Worm (Caenorhabditis elegans): ENCODE results near the gene C33D9.3.

- no peak for TF ChIP-seq aly-2 (tag; optimal IDR thresholded peaks at IDR 0.05)
- no peak for TF ChIP-seq mdl-1 (tag; optimal IDR thresholded peaks at IDR 0.05)
- no peak for TF ChIP-seq snpc-4 (tag; optimal IDR thresholded peaks at IDR 0.05)
- TF ChIP-seq ceh-82 (tag; optimal IDR thresholded peaks at IDR 0.05): no peak
- TF ChIP-seq nhr-77 (tag; optimal IDR thresholded peaks at IDR 0.05): no peak
- TF ChIP-seq mep-1 (tag; optimal IDR thresholded peaks at IDR 0.05): no peak
- TF ChIP-seq lin-15B (tag; optimal IDR thresholded peaks at IDR 0.05): no peak
- no peak for TF ChIP-seq ceh-62 (tag; optimal IDR thresholded peaks at IDR 0.05)
- TF ChIP-seq daf-12 (tag; optimal IDR thresholded peaks at IDR 0.05): no peak
- no peak for TF ChIP-seq pqm-1 (tag; optimal IDR thresholded peaks at IDR 0.05)
- no peak for TF ChIP-seq unc-130 (GFP tag; optimal IDR thresholded peaks at IDR 0.05)
Observed at ce11 chrIV:8790144-8790543, 2.6 kb downstream of the C33D9.3 start, which contains the start of gene sru-35.
